Fruit fly (Drosophila melanogaster): ENCODE measurements around the gene CG33110.

The CG33110 gene

DNA sequence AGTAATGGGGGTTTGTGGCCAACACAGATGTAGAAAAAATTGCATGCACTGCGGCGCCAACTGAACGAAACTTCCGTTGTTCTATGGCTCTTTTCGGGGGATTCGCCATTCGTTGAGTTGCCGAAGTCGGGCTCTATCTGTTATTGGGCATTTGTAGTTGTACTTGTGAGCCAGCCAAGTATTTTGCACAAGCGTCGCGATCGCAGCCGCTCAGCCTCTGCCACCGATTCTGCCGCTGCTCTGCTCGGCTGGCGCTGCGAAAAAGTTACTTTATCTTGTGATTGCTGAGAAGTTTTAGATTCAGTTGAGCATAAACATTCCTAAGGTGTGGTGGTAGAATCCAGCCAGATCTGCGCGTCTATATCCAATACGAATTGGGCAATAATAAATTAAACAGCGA is at the start of gene CG33110:
Gene CG33110 (plus strand): TSS at position 301 of the 400 bp plus-strand sequence.
- no peak for TF ChIP-seq psq (optimal IDR thresholded peaks at IDR 0.05)
- no peak for TF ChIP-seq ttk (optimal IDR thresholded peaks at IDR 0.05)
- TF ChIP-seq Sin3A (optimal IDR thresholded peaks at IDR 0.05): no peak
- TF ChIP-seq h (optimal IDR thresholded peaks at IDR 0.05): no peak
- no peak for TF ChIP-seq insv (optimal IDR thresholded peaks at IDR 0.05)
- TF ChIP-seq Myc (optimal IDR thresholded peaks at IDR 0.05): no peak

DNA sequence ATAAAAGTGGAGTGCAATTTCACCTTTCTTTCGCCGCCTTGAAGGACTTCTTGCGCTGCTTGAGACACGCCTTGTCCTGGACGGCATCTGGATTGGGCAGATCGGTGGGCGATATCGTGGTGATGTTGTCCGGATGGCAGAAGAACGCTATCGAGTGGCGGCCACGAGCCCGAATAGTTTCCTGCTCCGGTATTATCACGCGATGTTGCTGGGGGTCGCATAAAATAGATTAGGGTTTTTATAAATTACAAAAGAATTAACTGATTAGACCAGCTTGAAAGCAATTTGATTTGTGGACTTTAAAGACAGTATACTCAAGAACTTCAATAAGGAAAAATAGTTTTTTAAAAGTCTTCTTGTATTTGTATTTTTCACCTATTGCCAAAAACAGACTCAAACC is 49.5 kb upstream of the CG33110 start:
- TF ChIP-seq Sin3A (optimal IDR thresholded peaks at IDR 0.05) (no peak), Myc (optimal IDR thresholded peaks at IDR 0.05) (no peak), ttk (optimal IDR thresholded peaks at IDR 0.05) (no peak), insv (optimal IDR thresholded peaks at IDR 0.05) (no peak), h (optimal IDR thresholded peaks at IDR 0.05) (no peak), psq (optimal IDR thresholded peaks at IDR 0.05) (no peak)

DNA sequence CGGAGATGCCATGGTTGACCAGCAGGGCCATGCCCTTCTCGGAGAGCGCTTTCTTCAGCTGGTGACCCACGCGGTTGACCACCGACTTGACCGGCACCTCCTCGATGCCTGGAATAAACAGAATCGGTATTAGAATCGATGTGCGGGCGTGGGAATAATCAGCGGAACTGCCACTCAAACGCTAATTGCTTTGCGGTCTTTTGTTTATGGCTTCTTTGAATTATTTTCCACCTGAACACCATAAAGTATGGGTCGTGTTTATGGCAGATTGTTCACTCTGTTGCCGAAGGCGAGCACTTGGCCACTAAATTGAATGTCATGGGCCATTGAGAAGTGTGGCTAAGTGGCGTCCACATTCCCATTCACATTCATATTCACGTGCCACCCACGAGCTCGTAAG is 47.9 kb upstream of the CG33110 start:
- TF ChIP-seq Myc (optimal IDR thresholded peaks at IDR 0.05): no peak
- TF ChIP-seq ttk (optimal IDR thresholded peaks at IDR 0.05): no peak
- TF ChIP-seq psq (optimal IDR thresholded peaks at IDR 0.05): no peak
- no peak for TF ChIP-seq insv (optimal IDR thresholded peaks at IDR 0.05)
- TF ChIP-seq h (optimal IDR thresholded peaks at IDR 0.05): no peak
- TF ChIP-seq Sin3A (optimal IDR thresholded peaks at IDR 0.05): no peak

DNA sequence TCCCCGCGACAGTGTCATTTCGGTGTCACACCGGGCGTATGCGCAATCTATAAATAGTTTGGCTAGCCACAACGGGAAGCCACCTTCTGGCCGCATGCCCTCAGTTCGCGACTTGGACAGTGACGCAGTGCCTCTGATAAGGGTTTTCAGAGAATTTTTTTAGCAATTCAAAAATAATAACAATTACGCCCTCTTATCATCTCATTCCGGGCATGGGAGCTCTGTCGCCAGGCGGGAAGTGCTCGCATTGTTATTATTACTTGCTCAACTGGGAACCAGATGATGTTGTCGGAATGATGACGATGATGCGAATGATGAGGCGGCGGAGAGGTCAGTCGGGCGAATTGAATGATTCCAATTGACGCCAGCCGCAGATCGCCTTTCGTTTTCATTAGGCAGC is 47.1 kb upstream of the CG33110 start:
- TF ChIP-seq Myc (optimal IDR thresholded peaks at IDR 0.05): no peak
- no peak for TF ChIP-seq psq (optimal IDR thresholded peaks at IDR 0.05)
- TF ChIP-seq ttk (optimal IDR thresholded peaks at IDR 0.05): no peak
- TF ChIP-seq insv (optimal IDR thresholded peaks at IDR 0.05): no peak
- TF ChIP-seq h (optimal IDR thresholded peaks at IDR 0.05): no peak
- TF ChIP-seq Sin3A (optimal IDR thresholded peaks at IDR 0.05): no peak

DNA sequence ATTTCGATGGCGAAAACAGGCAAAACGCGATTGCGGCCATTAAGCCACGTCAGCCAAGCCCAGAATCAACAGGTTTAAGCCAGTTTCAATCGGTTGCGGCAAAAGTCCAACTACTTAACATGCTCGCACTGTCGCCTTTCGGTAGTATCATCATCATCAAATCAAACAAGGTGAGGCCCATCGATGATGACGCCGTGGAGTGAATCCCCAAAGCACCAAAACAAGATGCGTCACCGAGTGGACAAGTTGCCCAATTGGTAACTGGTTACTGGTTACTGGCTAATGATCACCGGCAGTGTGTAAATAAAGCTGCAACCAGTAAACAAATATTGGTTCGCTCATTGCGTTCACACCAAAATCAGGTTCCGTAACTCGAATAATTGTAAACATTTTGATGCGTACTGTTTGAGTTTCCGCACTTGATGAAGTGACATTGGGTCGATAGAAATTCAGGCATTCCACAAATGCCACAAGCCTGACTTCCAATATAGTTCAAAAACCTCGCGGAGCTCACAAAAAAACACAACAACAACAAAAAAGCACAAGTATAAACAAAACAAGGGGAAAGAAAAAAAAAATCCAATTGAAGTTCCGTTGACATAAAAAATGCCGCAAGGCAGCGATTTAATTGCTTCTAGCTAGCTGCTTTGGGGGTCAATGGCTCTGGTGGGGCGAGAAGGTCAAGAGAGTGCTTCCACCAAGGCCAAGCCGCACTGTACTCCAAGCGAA is 45.5 kb upstream of the CG33110 start:
- TF ChIP-seq insv (optimal IDR thresholded peaks at IDR 0.05) (no peak), h (optimal IDR thresholded peaks at IDR 0.05) (no peak)

DNA sequence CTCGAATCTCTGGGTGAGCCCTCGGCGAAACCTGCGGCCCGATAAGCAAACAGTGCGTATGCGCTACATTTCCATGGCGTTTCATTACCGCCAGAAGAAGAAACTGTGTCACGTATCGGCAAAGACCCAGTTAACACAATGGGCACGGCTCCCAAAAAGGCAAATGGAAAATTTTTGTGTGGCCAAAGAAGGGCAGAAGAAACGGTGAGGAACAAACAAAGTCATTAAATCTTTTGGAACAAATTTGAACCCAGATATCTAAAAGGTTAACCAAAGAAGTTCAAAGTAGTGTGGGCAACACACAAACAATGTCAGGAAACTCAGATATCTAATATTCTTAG is 44.9 kb upstream of the CG33110 start:
- TF ChIP-seq psq (optimal IDR thresholded peaks at IDR 0.05) (no peak), Sin3A (optimal IDR thresholded peaks at IDR 0.05) (no peak), insv (optimal IDR thresholded peaks at IDR 0.05) (no peak), Myc (optimal IDR thresholded peaks at IDR 0.05) (no peak), h (optimal IDR thresholded peaks at IDR 0.05) (no peak), ttk (optimal IDR thresholded peaks at IDR 0.05) (no peak)

DNA sequence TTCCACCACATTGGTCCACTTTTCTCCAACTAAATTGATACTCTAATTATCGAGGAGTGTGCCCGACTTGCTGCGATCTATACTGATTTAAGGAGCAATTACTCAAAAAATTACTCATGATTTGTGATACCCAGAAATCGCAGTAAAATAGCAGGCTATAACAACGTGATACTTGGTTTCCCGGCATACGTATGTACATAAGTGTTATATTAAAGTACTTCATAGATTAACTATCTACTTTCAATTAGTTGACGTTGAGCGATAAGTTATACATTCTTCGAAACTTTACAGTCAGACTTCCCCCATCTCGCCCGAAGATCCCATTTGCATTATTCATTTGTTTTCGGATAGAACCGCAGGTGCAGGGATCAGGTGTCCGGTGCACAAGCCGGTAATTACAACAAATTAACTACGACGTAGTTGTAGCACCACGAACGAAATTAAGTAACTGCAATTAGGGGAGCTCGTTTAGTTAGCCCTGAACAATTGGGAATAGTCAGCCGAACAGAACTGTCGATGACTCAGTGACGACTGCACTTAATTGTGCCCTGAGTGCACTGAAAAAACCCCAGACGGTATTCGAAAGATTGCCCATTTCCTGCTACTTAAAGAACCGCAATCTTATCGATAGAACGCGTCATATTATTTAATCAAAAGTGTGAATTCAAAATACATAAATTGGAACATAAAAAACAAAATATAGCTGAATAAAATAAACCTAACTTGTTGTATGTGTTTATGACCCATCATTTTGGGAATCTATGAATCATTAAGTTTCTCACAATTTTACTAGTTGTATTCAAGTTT is 44.2 kb upstream of the CG33110 start:
- TF ChIP-seq psq (optimal IDR thresholded peaks at IDR 0.05): no peak
- TF ChIP-seq h (optimal IDR thresholded peaks at IDR 0.05): no peak
- no peak for TF ChIP-seq ttk (optimal IDR thresholded peaks at IDR 0.05)
- TF ChIP-seq insv (optimal IDR thresholded peaks at IDR 0.05): no peak
- no peak for TF ChIP-seq Sin3A (optimal IDR thresholded peaks at IDR 0.05)
- no peak for TF ChIP-seq Myc (optimal IDR thresholded peaks at IDR 0.05)

DNA sequence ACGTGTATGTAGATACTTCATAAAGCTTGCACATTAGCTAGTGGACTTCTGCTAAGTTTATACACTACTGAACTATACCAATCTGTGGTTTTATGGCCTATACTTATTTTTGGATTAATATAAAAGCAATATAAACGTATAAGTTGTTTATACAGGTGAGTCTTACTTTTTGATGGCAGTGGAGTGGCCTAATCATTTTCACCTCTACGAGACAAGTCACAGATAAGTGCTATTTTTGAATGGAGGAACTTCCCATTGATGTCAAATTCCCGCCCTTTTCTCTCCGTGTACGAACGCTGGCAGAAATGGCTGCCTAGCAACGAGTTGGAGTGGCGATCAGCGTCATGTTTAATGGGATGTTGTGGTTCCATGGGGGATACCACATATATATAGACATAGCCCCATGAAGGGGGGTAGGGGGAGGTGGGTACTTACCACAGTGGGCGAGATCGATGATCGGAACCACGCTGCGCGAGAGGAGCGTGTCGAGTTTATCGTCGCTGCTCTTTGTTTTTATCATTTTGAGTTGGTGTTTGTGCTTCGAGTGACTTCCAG is 43.6 kb upstream of the CG33110 start:
- TF ChIP-seq Sin3A (optimal IDR thresholded peaks at IDR 0.05) (no peak), psq (optimal IDR thresholded peaks at IDR 0.05) (no peak), Myc (optimal IDR thresholded peaks at IDR 0.05) (no peak), insv (optimal IDR thresholded peaks at IDR 0.05) (no peak), ttk (optimal IDR thresholded peaks at IDR 0.05) (no peak), h (optimal IDR thresholded peaks at IDR 0.05) (no peak)

DNA sequence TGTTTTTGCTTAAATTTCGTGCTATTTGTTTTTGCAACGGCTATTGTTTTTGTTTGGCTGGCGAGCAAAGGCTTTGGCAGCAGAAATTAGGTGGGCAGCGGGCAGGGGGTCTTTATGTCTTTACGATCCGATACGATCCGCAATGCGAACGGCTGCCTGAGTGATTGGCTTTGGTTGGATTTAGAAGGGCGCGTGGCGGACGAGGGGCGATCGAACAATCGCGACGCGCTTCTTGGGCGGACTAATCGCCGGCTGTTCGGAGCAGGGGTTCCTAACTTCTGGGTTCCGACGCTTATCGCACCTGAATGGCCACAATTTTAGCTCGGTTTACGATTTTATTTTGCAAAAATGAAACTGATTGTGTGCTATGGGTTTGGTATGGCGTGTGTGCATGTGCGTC is 42.8 kb upstream of the CG33110 start:
- TF ChIP-seq psq (optimal IDR thresholded peaks at IDR 0.05) (no peak), Sin3A (optimal IDR thresholded peaks at IDR 0.05) (no peak)

DNA sequence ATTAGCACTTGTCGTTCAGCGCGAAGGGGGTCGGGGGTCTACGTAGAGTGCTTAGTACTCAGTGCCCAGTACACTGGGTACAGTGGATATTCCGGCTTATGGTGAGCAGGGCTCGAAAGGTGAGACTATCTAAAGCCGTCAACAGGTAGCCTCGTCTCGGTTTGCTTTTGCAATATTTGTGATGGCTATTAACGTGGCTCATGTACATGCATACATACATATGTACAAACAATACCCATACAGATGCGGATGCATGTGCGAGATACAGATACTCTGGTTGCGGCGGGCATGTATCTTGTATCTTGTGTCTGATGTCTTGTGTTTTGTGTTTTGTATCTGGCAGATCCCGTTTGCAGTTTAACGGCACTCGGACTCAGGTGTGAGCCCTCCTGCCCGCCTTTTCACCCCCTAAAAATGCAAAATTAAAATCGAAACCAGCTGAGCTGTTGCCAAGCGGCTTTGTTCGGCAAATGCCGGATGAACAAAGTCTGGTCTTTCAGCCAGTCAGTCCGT is 42.3 kb upstream of the CG33110 start:
- TF ChIP-seq Myc (optimal IDR thresholded peaks at IDR 0.05) (no peak), insv (optimal IDR thresholded peaks at IDR 0.05) (no peak), ttk (optimal IDR thresholded peaks at IDR 0.05) (no peak), psq (optimal IDR thresholded peaks at IDR 0.05) (no peak), Sin3A (optimal IDR thresholded peaks at IDR 0.05) (no peak), h (optimal IDR thresholded peaks at IDR 0.05) (no peak)

DNA sequence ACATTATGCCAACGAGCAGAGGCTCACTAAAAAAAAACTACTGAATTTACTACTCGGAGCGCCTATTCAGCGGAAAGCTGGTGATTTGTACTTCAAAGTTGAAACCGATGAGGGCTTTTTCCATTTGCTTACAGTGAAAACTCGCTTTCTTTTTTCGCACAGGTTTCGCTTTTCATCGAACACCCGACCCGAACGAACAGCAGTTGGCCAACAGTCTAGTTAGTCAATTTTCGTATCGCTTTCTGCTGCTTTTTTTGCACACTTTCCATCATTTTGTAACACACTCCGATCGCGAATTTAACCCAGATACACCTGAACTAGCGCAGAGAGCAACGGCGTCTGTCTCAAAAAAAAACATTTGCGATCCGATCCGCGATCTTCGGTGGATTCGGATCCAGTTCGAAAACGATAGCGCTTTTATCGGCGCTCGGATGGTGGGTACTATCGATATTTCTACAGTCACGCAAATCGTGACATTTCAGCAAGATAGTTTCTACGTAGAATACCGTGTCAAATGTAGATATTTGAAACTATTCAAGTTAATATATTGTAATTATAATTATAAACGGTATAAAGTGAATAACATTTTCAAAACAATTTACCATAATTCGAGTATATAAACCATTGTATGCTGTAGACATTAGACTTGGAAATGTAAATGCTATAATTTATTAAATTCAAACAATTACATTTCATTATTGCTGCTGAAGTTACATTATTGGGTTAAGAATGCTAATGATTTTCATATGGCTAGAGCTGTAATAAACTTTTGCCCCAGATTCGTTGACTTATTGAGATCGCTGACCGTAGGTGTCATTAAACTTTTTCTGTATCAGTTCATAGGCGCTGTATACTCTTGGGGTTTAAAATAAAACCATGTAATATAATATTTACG is 41.5 kb upstream of the CG33110 start, which contains the start of gene CG5346:
Gene CG5346 (minus strand): TSS at position 400 of the 895 bp plus-strand sequence.
- TF ChIP-seq Myc (optimal IDR thresholded peaks at IDR 0.05) (no peak), insv (optimal IDR thresholded peaks at IDR 0.05) (no peak), Sin3A (optimal IDR thresholded peaks at IDR 0.05) (no peak), h (optimal IDR thresholded peaks at IDR 0.05) (no peak), ttk (optimal IDR thresholded peaks at IDR 0.05) (no peak), psq (optimal IDR thresholded peaks at IDR 0.05) (no peak)

Data from Kc167 (cell line).